Fruit fly (Drosophila melanogaster): Measurements from ENCODE around the gene CG33293.
A peak's percentile ranks its signal among the peaks of the same experiment; 100 is the strongest.

CG33293 gene

DNA sequence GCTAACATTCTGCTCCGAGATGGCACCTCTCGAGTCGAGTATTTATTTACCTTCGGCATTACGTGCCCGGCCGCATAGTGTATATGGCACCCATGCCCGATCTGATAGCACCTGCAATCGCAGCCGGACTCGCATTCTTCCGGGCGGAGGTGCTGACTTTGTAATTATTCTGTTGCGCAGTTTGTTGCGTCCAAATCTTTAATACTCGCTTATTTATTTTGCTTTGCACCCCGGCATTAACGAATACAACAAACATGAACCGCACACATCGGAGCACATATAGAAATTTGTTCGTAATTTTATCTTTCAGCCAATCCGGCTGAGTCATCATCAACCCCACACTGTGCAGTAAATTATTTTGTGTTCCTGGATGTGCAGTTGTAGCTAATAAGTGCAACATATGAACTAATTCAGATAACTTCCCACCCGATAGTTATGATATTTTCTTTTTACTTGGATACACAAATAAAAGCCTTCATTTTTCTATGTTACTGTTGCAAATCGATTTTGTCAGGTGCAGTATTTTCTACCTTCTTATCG, 21.5 kb upstream of the CG33293 start:
- no peak for TF ChIP-seq CG15710 (tag; optimal IDR thresholded peaks at IDR 0.05)
- TF ChIP-seq CG4496 (GFP tag; IDR thresholded peaks at IDR 0.05) = no peak
- no peak for TF ChIP-seq D1 (tag; optimal IDR thresholded peaks at IDR 0.05)
- no peak for TF ChIP-seq Pif1A (GFP tag; optimal IDR thresholded peaks at IDR 0.05)
- TF ChIP-seq CG8159 (tag; optimal IDR thresholded peaks at IDR 0.05) = no peak
- no peak for TF ChIP-seq gl (tag; optimal IDR thresholded peaks at IDR 0.05)
- no peak for TF ChIP-seq CG12605 (GFP tag; IDR thresholded peaks at IDR 0.05)
- no peak for TF ChIP-seq CG13204 (GFP tag; optimal IDR thresholded peaks at IDR 0.05)
- TF ChIP-seq rn (GFP tag; IDR thresholded peaks at IDR 0.05) = no peak

DNA sequence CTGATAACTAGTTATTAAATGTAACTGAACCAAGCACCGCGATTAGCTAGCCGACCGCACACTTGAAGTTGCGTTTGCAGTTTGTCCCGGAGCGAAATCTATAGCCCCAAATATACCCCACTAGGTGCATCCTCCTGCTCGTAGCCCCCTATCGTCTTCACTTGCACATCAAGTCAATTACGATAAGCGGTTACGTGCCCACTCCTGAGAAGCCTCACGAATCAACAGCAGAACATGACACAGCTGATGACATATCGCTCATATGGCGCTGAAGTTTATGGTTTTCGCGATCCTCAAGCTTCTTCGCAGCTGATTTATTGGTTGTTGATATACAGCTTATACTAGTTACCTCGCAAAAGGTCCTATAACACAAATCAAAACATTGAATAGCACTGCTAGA, 20.7 kb upstream of the CG33293 start:
- TF ChIP-seq Snoo (tag; optimal IDR thresholded peaks at IDR 0.05) (no peak), CG4496 (GFP tag; IDR thresholded peaks at IDR 0.05) (no peak), CG8301 (tag; optimal IDR thresholded peaks at IDR 0.05) (no peak), CG34367 (tag; optimal IDR thresholded peaks at IDR 0.05) (no peak), gl (tag; optimal IDR thresholded peaks at IDR 0.05) (no peak), Ets98B (GFP tag; IDR thresholded peaks at IDR 0.05) (no peak)

DNA sequence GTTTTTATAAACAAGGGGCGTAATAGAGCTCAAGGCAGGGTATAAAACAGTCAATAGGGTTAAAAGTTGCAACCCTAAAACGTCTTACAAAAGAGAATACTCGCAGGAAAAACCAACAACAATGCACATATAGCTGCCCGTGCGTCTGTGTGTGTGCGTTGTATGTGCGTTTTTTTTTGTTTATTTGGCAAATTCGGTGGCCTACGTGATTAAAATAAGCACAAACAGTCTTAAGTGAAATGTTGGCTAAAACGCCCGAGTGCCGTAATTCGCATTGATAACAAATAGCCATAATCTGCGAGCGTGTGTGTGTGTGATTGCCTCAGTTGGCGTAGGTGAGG, 16.6 kb upstream of the CG33293 start:
- TF ChIP-seq CG4496 (GFP tag; IDR thresholded peaks at IDR 0.05) (peak; percentile 14; the same call in 1 of the 3 replicates), fd96Ca (GFP tag; IDR thresholded peaks at IDR 0.05) (no peak), CG14655 (GFP tag; optimal IDR thresholded peaks at IDR 0.05) (no peak), Pif1A (GFP tag; optimal IDR thresholded peaks at IDR 0.05) (no peak)

DNA sequence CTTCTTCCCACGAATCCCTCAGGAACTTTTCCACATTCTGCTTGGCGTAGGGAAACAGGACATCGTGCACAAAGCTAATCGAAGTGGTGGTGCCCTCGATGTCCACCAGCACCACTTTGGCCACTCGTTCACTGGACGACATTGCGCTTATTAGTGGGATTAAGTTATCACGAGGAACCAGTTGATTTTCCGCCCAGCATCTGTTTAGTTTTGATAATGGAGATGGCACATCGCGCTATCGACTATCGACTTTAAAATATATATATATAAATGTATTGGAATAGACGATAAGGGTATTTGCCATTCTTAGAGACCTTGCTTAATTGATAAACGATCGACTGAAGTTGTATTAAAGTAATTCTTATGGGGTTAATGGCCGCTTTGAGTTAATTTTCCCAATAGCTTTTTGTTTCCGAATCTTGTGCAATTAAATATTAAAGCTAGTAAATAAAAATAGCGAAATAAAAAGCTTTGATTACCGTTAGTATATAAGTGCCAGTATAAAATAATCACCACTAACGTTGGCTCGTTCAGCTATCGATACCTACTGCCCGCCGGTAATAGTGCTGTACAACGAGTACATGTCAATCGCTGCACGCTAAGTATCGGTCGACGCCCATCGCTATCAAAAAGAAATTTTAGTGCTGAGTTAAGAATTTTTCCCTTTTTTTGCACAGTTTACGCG, 16.1 kb upstream of the CG33293 start, which contains the start of the genes Enoph and Hph:
Gene Enoph (minus strand): TSS at position 220 of the 685 bp plus-strand sequence.
Gene Hph (plus strand): TSS at position 576 of the 685 bp plus-strand sequence.
- TF ChIP-seq CG14655 (GFP tag; optimal IDR thresholded peaks at IDR 0.05) (no peak), fd96Ca (GFP tag; IDR thresholded peaks at IDR 0.05) (peak; percentile 78), CG15710 (tag; optimal IDR thresholded peaks at IDR 0.05) (peak; percentile 69), rn (GFP tag; IDR thresholded peaks at IDR 0.05) (no peak), CG34367 (tag; optimal IDR thresholded peaks at IDR 0.05) (peak; percentile 52), CG17806 (tag; optimal IDR thresholded peaks at IDR 0.05) (peak; percentile 58), CG10348 (GFP tag; IDR thresholded peaks at IDR 0.05) (no peak), CG8159 (tag; optimal IDR thresholded peaks at IDR 0.05) (peak; percentile 63), Pif1B (GFP tag; optimal IDR thresholded peaks at IDR 0.05) (peak; percentile 54), gl (tag; optimal IDR thresholded peaks at IDR 0.05) (no peak), Snoo (tag; optimal IDR thresholded peaks at IDR 0.05) (peak; percentile 52), Pif1A (GFP tag; optimal IDR thresholded peaks at IDR 0.05) (peak; percentile 31), CG9948 (tag; optimal IDR thresholded peaks at IDR 0.05) (peak; percentile 46), CG32121 (GFP tag; IDR thresholded peaks at IDR 0.05) (0 out of 2 replicates have a peak, but pooled peaks have one; percentile 25), Ets98B (GFP tag; IDR thresholded peaks at IDR 0.05) (no peak), CG12605 (GFP tag; IDR thresholded peaks at IDR 0.05) (0 out of 2 replicates have a peak, but pooled peaks have one; percentile 9), CG8301 (tag; optimal IDR thresholded peaks at IDR 0.05) (peak; percentile 50), EcR (GFP tag; optimal IDR thresholded peaks at IDR 0.05) (no peak), CG4496 (GFP tag; IDR thresholded peaks at IDR 0.05) (peak; percentile 73)

DNA sequence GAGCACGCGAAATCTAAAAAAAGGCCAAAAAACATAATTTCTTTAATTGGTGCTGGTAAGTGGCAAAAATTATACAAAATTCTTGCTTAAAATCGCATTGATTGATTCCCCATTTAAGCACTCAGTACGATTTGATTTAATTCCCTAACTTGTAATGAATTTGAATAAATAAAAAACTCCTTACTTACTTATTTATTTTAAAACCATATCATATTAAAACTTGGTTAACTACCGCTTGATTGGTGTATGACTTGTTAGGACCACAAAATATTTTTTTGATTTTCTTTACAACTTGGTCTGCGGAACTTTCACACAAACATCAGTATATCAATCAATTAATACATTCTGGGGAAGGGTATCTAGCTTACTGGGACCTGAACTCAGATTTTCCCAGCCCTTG, 12.3 kb upstream of the CG33293 start, which contains the start of gene CG1113:
Gene CG1113 (plus strand): TSS at position 301 of the 400 bp plus-strand sequence.
- TF ChIP-seq CG14655 (GFP tag; optimal IDR thresholded peaks at IDR 0.05) = no peak

DNA sequence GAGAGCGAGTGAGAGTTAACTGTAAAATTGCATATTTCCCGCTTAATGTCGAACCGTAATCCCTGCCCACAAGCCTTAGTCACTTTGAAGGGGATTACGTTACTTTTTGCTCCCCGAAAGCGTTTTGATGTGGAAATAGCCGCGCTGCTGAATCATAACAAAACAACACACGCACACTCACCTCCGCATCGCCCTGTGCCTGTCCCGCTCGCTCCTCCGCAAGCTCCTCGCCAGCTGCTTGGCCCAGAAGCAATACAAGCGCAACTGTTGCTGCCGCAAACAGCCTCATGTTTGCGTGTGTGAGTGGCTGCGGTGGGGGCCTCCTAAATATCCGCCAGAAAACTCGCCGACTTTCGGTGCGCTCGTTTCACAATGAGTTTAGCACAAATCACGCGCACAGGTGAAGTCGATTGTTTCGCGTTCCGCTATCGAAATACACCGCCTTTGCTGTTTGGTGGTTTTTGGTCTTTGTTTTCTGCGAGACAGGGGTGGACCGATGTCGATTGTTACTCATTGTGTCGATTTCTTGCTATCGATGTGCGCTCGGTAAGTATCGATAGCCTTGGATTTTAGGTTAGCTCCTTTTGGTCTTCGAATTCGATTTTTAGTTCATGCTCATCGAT, 10.8 kb upstream of the CG33293 start, which contains the start of gene CtsF:
Gene CtsF (minus strand): TSS at position 503 of the 623 bp plus-strand sequence.
- no peak for TF ChIP-seq CG9948 (tag; optimal IDR thresholded peaks at IDR 0.05)
- TF ChIP-seq CG10348 (GFP tag; IDR thresholded peaks at IDR 0.05) = no peak
- TF ChIP-seq fd96Ca (GFP tag; IDR thresholded peaks at IDR 0.05) = no peak
- TF ChIP-seq CG8159 (tag; optimal IDR thresholded peaks at IDR 0.05) = peak; percentile 29
- peak; percentile 30; the same call in 1 of the 2 replicates for TF ChIP-seq Ets98B (GFP tag; IDR thresholded peaks at IDR 0.05)
- TF ChIP-seq CG4496 (GFP tag; IDR thresholded peaks at IDR 0.05) = peak; percentile 57
- peak; percentile 26; the same call in 1 of the 2 replicates for TF ChIP-seq CG32121 (GFP tag; IDR thresholded peaks at IDR 0.05)
- no peak for TF ChIP-seq rn (GFP tag; IDR thresholded peaks at IDR 0.05)
- TF ChIP-seq Snoo (tag; optimal IDR thresholded peaks at IDR 0.05) = no peak
- no peak for TF ChIP-seq gl (tag; optimal IDR thresholded peaks at IDR 0.05)
- TF ChIP-seq Pif1B (GFP tag; optimal IDR thresholded peaks at IDR 0.05) = no peak
- no peak for TF ChIP-seq CG8301 (tag; optimal IDR thresholded peaks at IDR 0.05)
- TF ChIP-seq Pif1A (GFP tag; optimal IDR thresholded peaks at IDR 0.05) = no peak
- TF ChIP-seq D1 (tag; optimal IDR thresholded peaks at IDR 0.05) = no peak
- TF ChIP-seq CG13204 (GFP tag; optimal IDR thresholded peaks at IDR 0.05) = peak; percentile 30
- TF ChIP-seq CG14655 (GFP tag; optimal IDR thresholded peaks at IDR 0.05) = no peak
- peak; percentile 26 for TF ChIP-seq EcR (GFP tag; optimal IDR thresholded peaks at IDR 0.05)
- TF ChIP-seq CG15710 (tag; optimal IDR thresholded peaks at IDR 0.05) = no peak
- no peak for TF ChIP-seq CG17806 (tag; optimal IDR thresholded peaks at IDR 0.05)
- TF ChIP-seq CG12605 (GFP tag; IDR thresholded peaks at IDR 0.05) = peak; percentile 39; the same call in 1 of the 2 replicates
- TF ChIP-seq CG34367 (tag; optimal IDR thresholded peaks at IDR 0.05) = no peak

All from whole organism, pupa.